Fruit fly (Drosophila melanogaster): Measurements from ENCODE around the gene vn.
A peak's percentile ranks its signal among the peaks of the same experiment; 100 is the strongest.

The vn gene

DNA sequence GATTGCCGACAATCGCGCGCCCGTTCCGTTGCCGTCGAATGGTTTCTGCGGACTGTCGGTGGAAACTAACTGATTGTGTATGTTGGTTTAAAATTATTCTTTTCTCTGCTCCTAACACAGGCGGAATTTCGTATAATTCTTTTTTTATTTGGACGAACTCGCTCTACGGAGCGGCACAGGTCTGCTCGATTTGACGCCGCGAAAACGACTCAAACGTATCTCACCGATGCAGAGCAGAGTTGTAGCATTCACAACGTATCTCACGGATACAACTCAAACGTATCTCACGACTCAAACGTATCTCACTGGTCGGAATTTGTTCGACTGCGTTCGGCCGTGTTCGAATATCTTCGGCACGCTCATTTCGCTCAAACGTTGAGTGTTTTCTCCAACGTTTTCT, at the start of gene vn:
Gene vn, minus strand, starts transcription at position 199 of the 400 bp plus-strand sequence.
- TF ChIP-seq CG8478 (optimal IDR thresholded peaks at IDR 0.05) = no peak

DNA sequence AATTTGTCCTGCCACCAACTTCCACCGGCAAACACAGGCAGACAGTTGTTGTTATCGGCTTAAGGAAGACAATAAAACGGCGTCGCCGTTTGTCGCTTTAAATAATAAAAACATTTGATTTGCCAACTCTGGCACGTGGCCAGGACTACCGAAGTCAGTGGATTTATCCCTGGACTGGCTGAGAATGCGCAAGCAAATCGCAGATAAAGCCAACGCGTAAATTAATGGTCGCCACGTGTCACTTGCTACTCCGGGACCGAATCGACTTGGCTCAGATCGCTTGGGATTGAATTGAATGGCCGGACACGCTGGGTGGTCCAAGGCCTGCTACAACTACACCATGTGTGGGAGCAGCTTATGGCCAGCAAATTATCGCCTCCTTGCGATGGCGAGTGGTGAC, 47.6 kb upstream of the vn start:
- TF ChIP-seq CG8478 (optimal IDR thresholded peaks at IDR 0.05) = no peak
- no peak for TF ChIP-seq CTCF (optimal IDR thresholded peaks at IDR 0.05)

DNA sequence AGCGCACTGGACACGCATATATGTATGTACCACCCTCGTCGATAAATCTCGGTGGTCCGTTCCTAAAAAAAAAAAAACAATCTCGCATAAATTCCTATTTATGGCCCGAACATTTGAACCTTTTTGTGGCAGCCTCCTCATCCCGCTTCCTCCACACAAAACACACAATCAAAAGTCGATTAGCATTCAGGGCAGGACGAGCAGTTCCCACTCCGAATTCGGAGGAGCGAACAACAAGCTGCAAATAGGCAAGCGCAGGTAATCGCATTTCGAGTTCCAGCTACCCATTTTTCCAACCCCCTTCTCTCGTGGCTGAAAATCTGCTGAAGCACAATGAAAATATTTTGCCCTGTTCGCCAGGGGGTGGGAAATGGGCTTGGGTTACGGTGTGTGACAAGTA, 46.3 kb upstream of the vn start:
- TF ChIP-seq CTCF (optimal IDR thresholded peaks at IDR 0.05) (no peak), CG8478 (optimal IDR thresholded peaks at IDR 0.05) (no peak)

DNA sequence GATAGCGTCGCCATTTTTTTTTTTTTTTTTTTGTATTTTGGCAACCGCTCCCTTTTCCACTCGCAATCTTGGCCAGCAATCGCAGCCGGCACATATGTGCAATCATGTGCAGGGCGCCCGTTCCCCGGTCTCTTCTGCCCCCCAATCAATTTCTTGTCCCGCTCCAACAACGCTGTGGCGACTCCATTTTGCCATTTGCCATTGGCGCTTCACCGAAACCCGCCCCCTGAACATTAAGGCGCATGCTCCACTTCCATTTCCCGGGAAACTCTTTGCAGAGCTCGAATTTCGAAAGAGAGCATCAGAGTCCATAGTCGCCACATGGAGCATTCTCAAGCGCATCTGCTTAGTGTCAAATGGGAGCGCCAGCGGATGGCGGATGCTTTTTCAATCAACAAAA, 45.6 kb upstream of the vn start:
- no peak for TF ChIP-seq CTCF (optimal IDR thresholded peaks at IDR 0.05)
- TF ChIP-seq CG8478 (optimal IDR thresholded peaks at IDR 0.05) = no peak

DNA sequence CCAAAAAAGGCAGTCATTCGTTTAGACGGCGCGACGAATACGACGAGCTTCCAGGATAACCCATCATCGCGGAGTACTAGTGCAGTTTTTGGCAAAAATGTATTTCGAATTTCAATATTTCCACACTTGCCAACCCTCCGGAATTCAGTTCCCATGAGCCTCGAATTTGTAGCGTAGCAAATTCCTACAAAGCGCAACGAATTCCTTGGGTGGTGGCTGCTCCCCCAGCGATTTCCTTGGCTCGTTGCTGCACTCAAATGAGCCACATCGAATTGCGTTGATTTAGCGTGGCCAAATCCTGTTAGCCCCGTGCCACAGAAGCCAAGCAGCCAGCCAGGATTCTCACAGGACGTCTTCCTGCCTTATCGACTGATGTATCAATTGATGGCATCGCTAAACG, 39.3 kb upstream of the vn start:
- TF ChIP-seq CTCF (optimal IDR thresholded peaks at IDR 0.05) = no peak
- TF ChIP-seq CG8478 (optimal IDR thresholded peaks at IDR 0.05) = no peak

DNA sequence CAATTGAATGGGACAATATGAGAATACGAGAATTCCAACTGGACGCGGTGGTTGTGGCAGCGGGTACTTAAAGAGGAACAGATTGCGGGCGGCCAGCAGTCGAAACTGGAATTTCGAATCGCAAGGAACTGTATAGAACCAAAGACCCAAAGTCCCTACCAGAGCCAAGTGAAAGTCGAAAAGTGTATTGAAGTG, 36.6 kb upstream of the vn start, which contains the start of gene CG13287:
Gene CG13287, plus strand, starts transcription at position 96 of the 195 bp plus-strand sequence.
- no peak for TF ChIP-seq CG8478 (optimal IDR thresholded peaks at IDR 0.05)

DNA sequence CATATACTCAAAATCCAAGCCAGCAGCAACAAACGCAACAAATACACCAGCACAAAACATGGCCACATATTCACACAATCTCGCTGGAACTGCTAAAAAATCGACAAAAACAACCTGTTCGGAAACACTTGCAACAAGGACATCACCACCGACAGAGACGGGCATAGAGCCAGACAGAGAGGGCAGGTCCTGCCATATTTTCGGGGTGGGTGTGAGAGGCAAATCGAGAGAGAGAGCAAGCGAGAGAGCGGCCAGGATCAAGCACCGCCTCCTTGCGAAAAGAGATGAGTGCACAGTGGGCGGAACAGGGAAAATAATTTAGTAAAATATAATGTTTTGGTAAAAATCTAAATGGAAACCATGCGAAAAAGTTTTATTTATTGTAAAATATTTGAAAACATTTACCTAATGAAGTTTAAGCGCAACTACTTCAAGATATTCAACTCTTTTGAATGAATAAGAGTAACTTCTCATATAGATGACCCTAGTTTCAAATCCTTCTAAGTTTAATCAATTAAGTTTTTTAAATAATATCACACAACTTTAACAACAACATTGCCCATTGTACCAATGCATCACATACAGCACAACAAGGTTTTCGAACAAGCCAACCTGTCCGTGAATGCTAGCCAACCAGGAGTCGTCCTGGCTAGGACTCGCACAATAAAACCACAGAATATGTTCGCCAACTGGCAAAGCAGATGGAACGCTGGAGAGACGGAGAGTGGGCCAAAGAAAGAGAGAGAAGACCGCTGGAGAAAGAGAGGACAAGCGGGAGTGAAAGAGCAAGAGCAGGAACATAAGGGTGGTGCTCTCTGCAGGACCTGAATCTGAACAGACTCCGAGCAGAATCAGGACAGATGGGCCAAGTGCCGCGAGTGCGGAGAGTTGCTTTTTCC, 36.1 kb upstream of the vn start:
- TF ChIP-seq CTCF (optimal IDR thresholded peaks at IDR 0.05) (peak in 1 of 2 experiments; percentile 28), CG8478 (optimal IDR thresholded peaks at IDR 0.05) (no peak)

DNA sequence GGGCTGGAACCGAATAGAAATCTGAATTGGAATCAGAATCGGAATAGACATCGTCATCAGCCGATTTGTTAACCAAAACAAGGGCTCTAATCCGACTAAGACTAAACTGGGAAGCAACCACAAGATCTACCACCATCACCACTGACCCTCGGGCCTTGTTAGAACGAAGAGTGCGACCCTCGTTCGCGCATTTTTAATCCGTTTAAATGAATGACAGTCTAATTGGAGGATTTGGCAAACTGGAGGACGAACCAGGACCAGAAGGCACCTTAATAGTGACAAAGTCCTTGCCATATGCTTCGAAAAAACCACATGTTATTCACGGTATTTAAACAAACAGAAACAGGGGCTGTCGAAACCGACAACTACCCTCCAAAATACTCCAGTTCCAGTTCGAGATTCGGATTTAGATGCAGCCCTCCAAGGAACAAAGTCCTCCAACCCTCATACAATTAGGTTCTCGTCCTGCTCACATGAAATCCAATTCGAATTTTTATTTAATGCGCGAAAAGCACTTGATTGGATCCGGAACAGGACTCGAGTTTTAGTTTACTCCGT, 33.3 kb upstream of the vn start:
- TF ChIP-seq CTCF (optimal IDR thresholded peaks at IDR 0.05) (no peak), CG8478 (optimal IDR thresholded peaks at IDR 0.05) (no peak)

DNA sequence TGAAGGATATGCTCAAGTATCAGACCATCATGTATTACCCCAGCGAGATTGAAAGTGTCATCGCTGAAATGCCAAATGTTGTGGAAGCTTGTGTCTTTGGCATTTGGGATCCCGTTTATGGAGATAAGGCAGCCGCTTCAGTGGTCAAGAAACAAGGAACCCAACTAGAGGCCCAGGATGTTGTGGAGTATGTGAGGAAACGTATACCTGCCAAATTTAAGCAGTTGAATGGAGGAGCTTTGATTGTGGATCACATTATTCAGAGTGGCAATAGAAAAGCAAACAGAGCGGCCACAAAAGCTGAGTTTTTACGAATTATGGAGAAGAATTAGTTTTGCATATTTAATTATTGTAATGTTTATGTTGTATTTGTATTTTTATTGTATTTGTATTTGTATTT, 27.5 kb upstream of the vn start, which contains the start of gene CG18586:
Gene CG18586, plus strand, starts transcription at position 301 of the 400 bp plus-strand sequence.
- TF ChIP-seq CG8478 (optimal IDR thresholded peaks at IDR 0.05) (no peak), CTCF (optimal IDR thresholded peaks at IDR 0.05) (no peak)

DNA sequence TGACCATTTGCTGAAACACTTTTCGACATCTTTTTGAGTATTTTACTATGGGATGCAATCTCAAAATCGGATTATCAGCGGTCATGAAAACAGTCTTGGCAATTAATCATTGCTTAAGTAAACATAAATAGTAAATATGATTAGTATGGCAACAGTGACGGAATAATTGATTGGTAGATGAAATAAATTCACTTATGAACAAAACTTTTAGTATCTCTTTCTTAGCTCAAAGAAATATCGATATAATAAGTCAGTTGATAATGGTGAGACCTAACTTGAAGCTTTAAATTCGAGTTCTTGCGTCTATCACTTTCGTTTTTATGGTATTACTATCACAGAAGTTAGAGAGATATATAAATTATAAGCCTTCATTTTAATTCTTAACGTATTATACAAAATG, 25.7 kb upstream of the vn start, which contains the start of gene CG5568:
Gene CG5568, plus strand, starts transcription at position 301 of the 400 bp plus-strand sequence.
- TF ChIP-seq CG8478 (optimal IDR thresholded peaks at IDR 0.05) = no peak
- no peak for TF ChIP-seq CTCF (optimal IDR thresholded peaks at IDR 0.05)

DNA sequence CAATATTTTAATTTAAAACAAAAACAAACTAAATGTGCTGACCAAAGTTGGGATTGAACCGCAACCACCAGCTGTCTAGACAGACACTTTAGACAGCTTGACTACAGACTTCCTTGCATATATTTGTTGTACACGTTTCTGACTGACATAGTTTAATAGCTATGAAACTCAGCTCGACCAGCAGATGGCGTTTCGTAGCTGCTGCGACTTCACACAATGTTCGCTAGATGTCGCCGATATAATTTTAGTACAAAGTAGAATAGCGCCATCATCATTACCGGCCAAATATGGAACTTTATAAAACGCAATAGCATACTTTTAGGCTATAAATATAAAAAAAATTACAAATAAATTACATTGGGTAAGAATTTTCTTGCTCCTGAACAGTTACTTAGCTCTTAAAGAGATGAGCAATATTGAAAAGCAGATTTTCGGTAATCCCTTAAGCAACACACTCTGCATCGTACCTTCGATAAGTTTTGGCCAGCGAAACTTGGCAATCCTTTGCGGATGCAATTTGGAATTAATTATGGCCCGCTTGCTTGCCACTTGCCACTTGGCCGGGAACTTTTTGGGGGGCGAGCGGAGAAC, 24.2 kb upstream of the vn start:
- TF ChIP-seq CG8478 (optimal IDR thresholded peaks at IDR 0.05) = no peak
- TF ChIP-seq CTCF (optimal IDR thresholded peaks at IDR 0.05) = peak; percentile 100

DNA sequence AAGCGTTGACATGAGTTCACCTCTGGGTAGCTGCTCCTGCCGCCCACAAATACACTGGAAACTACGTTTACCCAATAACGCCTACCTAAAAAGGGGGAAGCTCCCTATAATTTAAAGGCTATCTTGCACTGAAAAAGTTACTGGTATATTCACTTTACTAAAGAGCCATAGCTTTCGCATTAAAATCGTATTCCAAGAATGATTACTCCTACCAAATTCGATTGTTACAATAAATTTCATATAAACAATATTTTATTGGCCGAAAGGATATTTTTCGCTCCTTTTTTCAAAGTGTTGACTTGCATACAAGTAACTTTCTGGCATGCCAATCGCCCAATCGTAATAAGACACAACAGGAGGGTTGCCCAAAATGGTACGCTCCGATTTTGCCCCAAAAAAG, 21.5 kb upstream of the vn start:
- TF ChIP-seq CG8478 (optimal IDR thresholded peaks at IDR 0.05) = no peak
- TF ChIP-seq CTCF (optimal IDR thresholded peaks at IDR 0.05) = no peak

DNA sequence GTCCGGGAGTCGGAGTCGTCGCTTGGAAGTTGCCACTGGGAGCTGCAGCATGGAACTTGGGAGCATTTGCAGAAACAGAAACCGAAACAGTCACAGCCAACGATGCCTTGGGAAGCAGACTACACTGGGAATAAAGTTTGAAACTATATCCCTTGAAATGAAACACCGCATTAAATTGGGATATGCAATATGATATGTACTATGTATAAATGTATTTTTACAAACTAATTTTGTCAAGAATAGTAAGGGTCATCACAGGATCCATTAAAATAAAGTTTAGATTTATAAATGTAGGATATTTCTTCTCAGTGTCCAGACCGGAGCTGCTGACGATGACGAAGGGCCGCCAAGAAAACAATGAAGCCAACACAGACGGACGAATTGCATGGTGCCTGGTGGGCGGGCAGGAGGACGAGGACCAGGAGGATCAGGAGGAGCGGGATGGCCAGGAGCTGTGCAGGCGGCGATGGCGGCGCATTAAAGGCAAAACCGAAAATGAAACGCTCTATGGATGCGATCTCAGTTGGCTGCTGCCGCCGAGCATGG, 18.5 kb upstream of the vn start:
- no peak for TF ChIP-seq CG8478 (optimal IDR thresholded peaks at IDR 0.05)
- no peak for TF ChIP-seq CTCF (optimal IDR thresholded peaks at IDR 0.05)

DNA sequence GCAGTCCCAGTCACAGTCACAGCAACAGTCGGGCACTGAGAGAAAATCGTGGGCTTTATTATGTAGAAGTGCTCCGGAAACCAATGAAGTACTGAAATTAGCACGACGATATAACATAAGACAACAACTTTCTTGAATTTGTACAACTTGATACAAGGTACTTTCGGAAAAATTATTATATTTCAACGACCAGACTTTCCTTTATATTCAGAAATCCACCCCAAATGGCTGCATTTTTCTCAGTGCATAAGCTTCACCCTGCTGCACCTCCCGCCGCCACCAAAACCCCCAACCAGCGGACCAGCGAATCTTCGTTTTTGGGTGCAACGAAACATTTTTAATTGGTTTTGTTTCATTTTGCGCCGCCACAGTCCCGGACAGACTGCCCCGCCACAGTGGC, 17.5 kb upstream of the vn start:
- TF ChIP-seq CG8478 (optimal IDR thresholded peaks at IDR 0.05) (no peak), CTCF (optimal IDR thresholded peaks at IDR 0.05) (no peak)

DNA sequence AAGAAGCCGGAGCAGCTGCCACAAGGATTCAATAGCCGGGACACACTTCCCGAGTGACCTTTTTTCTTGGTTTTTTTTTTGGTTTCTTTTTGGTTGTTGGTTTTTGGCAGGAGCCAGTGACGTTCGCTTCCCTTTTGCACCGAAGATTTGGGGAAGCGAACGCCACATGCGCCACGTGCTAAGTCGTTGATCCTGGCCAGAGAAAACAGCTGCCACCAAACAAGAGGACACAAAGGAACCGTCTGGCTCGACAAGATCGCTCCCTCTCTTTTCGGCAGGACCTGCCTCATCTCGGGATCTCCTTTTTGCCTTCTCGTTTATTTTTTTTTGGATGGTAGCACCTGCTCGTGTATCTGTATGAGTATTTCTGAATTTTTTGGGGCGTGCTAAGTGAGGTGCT, 13.6 kb upstream of the vn start:
- TF ChIP-seq CTCF (optimal IDR thresholded peaks at IDR 0.05) (no peak), CG8478 (optimal IDR thresholded peaks at IDR 0.05) (no peak)

DNA sequence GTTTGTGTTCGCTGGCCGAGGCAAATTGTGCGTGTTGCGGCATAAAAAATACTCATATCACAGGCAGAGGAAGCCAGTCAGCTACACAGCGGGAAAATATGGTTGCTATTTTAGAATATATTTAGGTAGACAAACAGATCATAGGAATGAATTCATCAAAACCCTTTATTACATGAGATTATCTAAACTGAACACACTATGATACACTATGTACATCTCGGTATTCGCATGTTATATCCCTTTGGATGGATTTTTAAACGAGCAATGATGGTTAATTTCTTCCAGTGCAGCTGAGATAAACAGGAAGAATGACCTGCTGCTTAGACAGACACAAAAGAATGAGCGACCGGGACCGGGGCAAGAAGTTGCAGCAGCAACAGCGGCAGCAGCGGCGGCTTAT, 11.5 kb upstream of the vn start:
- TF ChIP-seq CTCF (optimal IDR thresholded peaks at IDR 0.05) (no peak), CG8478 (optimal IDR thresholded peaks at IDR 0.05) (no peak)

Measured in S2 (cell line).